Worm (Caenorhabditis elegans) whole organism, mixed stage, embryonic: ENCODE data around the gene T05H4.11.

ENCODE experiments used
- M03D4.4 ChIP-seq: sonication (generic microtip); optimal IDR thresholded peaks from 2 replicates; lab custom pipeline; 2017; ENCODE audit warnings: mild to moderate bottlenecking, missing genetic modification characterization, missing compliant biosample characterization
- bed-3 ChIP-seq: fragments of 200-800 bp; sonication (Bioruptor generic); optimal IDR thresholded peaks from 3 replicates; lab custom pipeline; 2018; ENCODE audit warnings: mild to moderate bottlenecking, missing genetic modification characterization, moderate library complexity, missing compliant biosample characterization
- blmp-1 ChIP-seq: fragments of 150-350 bp; optimal IDR thresholded peaks from 2 replicates; lab custom pipeline; 2014; ENCODE audit warnings: missing biosample characterization, missing genetic modification characterization
- ceh-39 ChIP-seq: fragments of 150-350 bp; optimal IDR thresholded peaks from 2 replicates; lab custom pipeline; 2014; ENCODE audit warnings: missing biosample characterization, missing genetic modification characterization
- ceh-43 ChIP-seq: fragments of 200-800 bp; sonication (Bioruptor generic); optimal IDR thresholded peaks from 2 replicates; lab custom pipeline; 2018; ENCODE audit warnings: mild to moderate bottlenecking, missing genetic modification characterization, moderate library complexity, missing compliant biosample characterization
- ceh-83 ChIP-seq: fragments of 200-800 bp; sonication (Bioruptor generic); optimal IDR thresholded peaks from 2 replicates; lab custom pipeline; 2018; ENCODE audit warnings: mild to moderate bottlenecking, missing genetic modification characterization, missing compliant biosample characterization
- ces-1 ChIP-seq: fragments of 150-350 bp; optimal IDR thresholded peaks from 2 replicates; lab custom pipeline; 2014; ENCODE audit warnings: missing biosample characterization, missing genetic modification reagents, missing genetic modification characterization
- cnd-1 ChIP-seq: fragments of 200-800 bp; sonication (Bioruptor generic); optimal IDR thresholded peaks from 2 replicates; lab custom pipeline; 2018; ENCODE audit warnings: mild to moderate bottlenecking, missing genetic modification characterization, missing compliant biosample characterization
- drap-1 ChIP-seq: fragments of 200-800 bp; sonication (Bioruptor generic); optimal IDR thresholded peaks from 3 replicates; lab custom pipeline; 2018; ENCODE audit warnings: mild to moderate bottlenecking, missing genetic modification characterization, missing compliant biosample characterization
- elt-1 ChIP-seq: sonication (generic microtip); optimal IDR thresholded peaks from 2 replicates; lab custom pipeline; 2017; ENCODE audit warnings: missing genetic modification characterization, mild to moderate bottlenecking, missing compliant biosample characterization, antibody characterized with exemption, moderate library complexity, borderline replicate concordance; ENCODE audit not compliant: insufficient read depth
- ham-2 ChIP-seq: fragments of 200-800 bp; sonication (Bioruptor generic); optimal IDR thresholded peaks from 2 replicates; lab custom pipeline; 2018; ENCODE audit warnings: mild to moderate bottlenecking, missing genetic modification characterization, missing compliant biosample characterization
- hlh-1 ChIP-seq: fragments of 150-350 bp; optimal IDR thresholded peaks from 2 replicates; lab custom pipeline; 2014; ENCODE audit warnings: missing biosample characterization, missing genetic modification reagents, missing genetic modification characterization
- lin-13 ChIP-seq: fragments of 150-350 bp; optimal IDR thresholded peaks from 2 replicates; lab custom pipeline; 2014; ENCODE audit warnings: missing biosample characterization, missing genetic modification characterization
- lin-32 ChIP-seq: fragments of 200-800 bp; sonication (Bioruptor generic); optimal IDR thresholded peaks from 2 replicates; lab custom pipeline; 2018; ENCODE audit warnings: mild to moderate bottlenecking, missing genetic modification characterization, missing compliant biosample characterization
- lsy-2 ChIP-seq: fragments of 150-350 bp; optimal IDR thresholded peaks from 2 replicates; lab custom pipeline; 2014; ENCODE audit warnings: missing biosample characterization, missing genetic modification characterization
- mab-5 ChIP-seq: fragments of 150-350 bp; optimal IDR thresholded peaks from 2 replicates; lab custom pipeline; 2014; ENCODE audit warnings: missing biosample characterization, missing genetic modification characterization
- mep-1 ChIP-seq: fragments of 150-350 bp; optimal IDR thresholded peaks from 2 replicates; lab custom pipeline; 2017; ENCODE audit warnings: missing biosample characterization, missing genetic modification reagents, missing genetic modification characterization, inconsistent platforms
- mls-2 ChIP-seq: sonication (generic microtip); optimal IDR thresholded peaks from 2 replicates; lab custom pipeline; 2016; ENCODE audit warnings: mild to moderate bottlenecking, missing genetic modification characterization, moderate library complexity, missing compliant biosample characterization
- nhr-12 ChIP-seq: fragments of 150-350 bp; optimal IDR thresholded peaks from 2 replicates; lab custom pipeline; 2014; ENCODE audit warnings: missing biosample characterization, missing genetic modification characterization
- nhr-2 ChIP-seq: fragments of 150-350 bp; optimal IDR thresholded peaks from 2 replicates; lab custom pipeline; 2014; ENCODE audit warnings: missing biosample characterization, missing genetic modification characterization
- nhr-237 ChIP-seq: fragments of 150-350 bp; optimal IDR thresholded peaks from 2 replicates; lab custom pipeline; 2014; ENCODE audit warnings: missing biosample characterization, missing genetic modification characterization
- nhr-28 ChIP-seq: fragments of 150-350 bp; optimal IDR thresholded peaks from 2 replicates; lab custom pipeline; 2014; ENCODE audit warnings: missing biosample characterization, missing genetic modification characterization
- nhr-76 ChIP-seq: sonication (generic microtip); optimal IDR thresholded peaks from 2 replicates; lab custom pipeline; 2017; ENCODE audit warnings: missing biosample characterization, missing genetic modification characterization
- sem-2 ChIP-seq: fragments of 200-800 bp; sonication (Bioruptor generic); optimal IDR thresholded peaks from 2 replicates; lab custom pipeline; 2018; ENCODE audit warnings: mild to moderate bottlenecking, missing genetic modification characterization, missing compliant biosample characterization
- snpc-4 ChIP-seq: fragments of 150-350 bp; optimal IDR thresholded peaks from 2 replicates; lab custom pipeline; 2014; ENCODE audit warnings: missing biosample characterization, missing genetic modification characterization
- sptf-1 ChIP-seq: sonication (generic microtip); optimal IDR thresholded peaks from 2 replicates; lab custom pipeline; 2017; ENCODE audit warnings: mild to moderate bottlenecking, missing genetic modification characterization, moderate library complexity, missing compliant biosample characterization
- tbx-8 ChIP-seq: fragments of 200-800 bp; sonication (Bioruptor generic); optimal IDR thresholded peaks from 2 replicates; lab custom pipeline; 2018; ENCODE audit warnings: mild to moderate bottlenecking, missing genetic modification characterization, moderate library complexity, missing compliant biosample characterization
- unc-120 ChIP-seq: sonication (generic microtip); optimal IDR thresholded peaks from 2 replicates; lab custom pipeline; 2017; ENCODE audit warnings: missing genetic modification characterization, missing compliant biosample characterization; ENCODE audit not compliant: poor library complexity, severe bottlenecking
- unc-39 ChIP-seq: fragments of 150-350 bp; optimal IDR thresholded peaks from 2 replicates; lab custom pipeline; 2014; ENCODE audit warnings: missing biosample characterization, missing genetic modification characterization
- unc-62 ChIP-seq: fragments of 150-350 bp; optimal IDR thresholded peaks from 2 replicates; lab custom pipeline; 2014; ENCODE audit warnings: missing biosample characterization, missing genetic modification reagents, missing genetic modification characterization
- zip-8 ChIP-seq: fragments of 150-350 bp; optimal IDR thresholded peaks from 2 replicates; lab custom pipeline; 2014; ENCODE audit warnings: missing biosample characterization, missing genetic modification characterization
- ztf-11 ChIP-seq: fragments of 150-350 bp; optimal IDR thresholded peaks from 2 replicates; lab custom pipeline; 2014; ENCODE audit warnings: missing biosample characterization, missing genetic modification characterization

Gene T05H4.11

ce11 chrV:6408733-6409227 is 17.3 kb downstream of the T05H4.11 start, which contains the start of gene bcf-1:
Gene bcf-1, minus strand, starts transcription at chrV:6408783.
- TF ChIP-seq mep-1 (tag; lab: Kevin White, UChicago): no peak
- no peak for TF ChIP-seq mls-2 (tag; lab: Kevin White, UChicago)
- TF ChIP-seq drap-1 (GFP tag; lab: Kevin White, UChicago): no peak
- no peak for TF ChIP-seq nhr-12 (tag; lab: Kevin White, UChicago)
- no peak for TF ChIP-seq elt-1
- no peak for TF ChIP-seq zip-8 (tag; lab: Kevin White, UChicago)

- TF ChIP-seq lsy-2 (tag; lab: Kevin White, UChicago) (no peak), snpc-4 (tag; lab: Kevin White, UChicago) (no peak), nhr-12 (tag; lab: Kevin White, UChicago) (no peak), nhr-28 (tag; lab: Kevin White, UChicago) (no peak), drap-1 (GFP tag; lab: Kevin White, UChicago) (no peak)
These were observed 18.5 kb downstream of the T05H4.11 start for ce11 chrV:6407587-6407986.

- TF ChIP-seq hlh-1 (tag; lab: Kevin White, UChicago) (no peak), ceh-39 (tag; lab: Kevin White, UChicago) (no peak), unc-39 (no peak), ceh-83 (GFP tag; lab: Kevin White, UChicago) (no peak), unc-120 (tag; lab: Kevin White, UChicago) (no peak), lin-13 (tag; lab: Kevin White, UChicago) (no peak), unc-62 (GFP tag; lab: Kevin White, UChicago) (no peak), bed-3 (GFP tag; lab: Kevin White, UChicago) (no peak), nhr-2 (tag; lab: Kevin White, UChicago) (no peak), zip-8 (tag; lab: Kevin White, UChicago) (no peak), ces-1 (GFP tag; lab: Kevin White, UChicago) (no peak), M03D4.4 (tag; lab: Kevin White, UChicago) (no peak), mls-2 (tag; lab: Kevin White, UChicago) (no peak), tbx-8 (GFP tag; lab: Kevin White, UChicago) (no peak), blmp-1 (tag; lab: Kevin White, UChicago) (no peak), sem-2 (GFP tag; lab: Kevin White, UChicago) (no peak)
These were observed 25.0 kb downstream of the T05H4.11 start for ce11 chrV:6400950-6401551.

- no peak for TF ChIP-seq mls-2 (tag; lab: Kevin White, UChicago)
- TF ChIP-seq tbx-8 (GFP tag; lab: Kevin White, UChicago): no peak
- TF ChIP-seq nhr-76: no peak
- no peak for TF ChIP-seq lin-32 (GFP tag; lab: Kevin White, UChicago)
- no peak for TF ChIP-seq sptf-1 (tag; lab: Kevin White, UChicago)
- no peak for TF ChIP-seq M03D4.4 (tag; lab: Kevin White, UChicago)
These were observed 25.5 kb downstream of the T05H4.11 start for ce11 chrV:6400528-6400927.

ce11 chrV:6399831-6400230 is 26.2 kb downstream of the T05H4.11 start, which contains the start of gene gfi-1:
Gene gfi-1, minus strand, starts transcription at chrV:6399931.
- TF ChIP-seq lin-13 (tag; lab: Kevin White, UChicago) (no peak), unc-39 (no peak), ham-2 (no peak), ceh-43 (GFP tag; lab: Kevin White, UChicago) (no peak), ceh-39 (tag; lab: Kevin White, UChicago) (no peak), nhr-12 (tag; lab: Kevin White, UChicago) (no peak), mls-2 (tag; lab: Kevin White, UChicago) (no peak), hlh-1 (tag; lab: Kevin White, UChicago) (no peak)

- TF ChIP-seq nhr-2 (tag; lab: Kevin White, UChicago) (no peak), nhr-237 (tag; lab: Kevin White, UChicago) (no peak), ham-2 (no peak), mls-2 (tag; lab: Kevin White, UChicago) (no peak), cnd-1 (no peak), ztf-11 (tag; lab: Kevin White, UChicago) (no peak), snpc-4 (tag; lab: Kevin White, UChicago) (no peak), unc-39 (no peak), mab-5 (no peak)
These were observed 27.1 kb downstream of the T05H4.11 start for ce11 chrV:6398922-6399321.
